Comparison of ENCODE assay signal across 5 fruit fly cellular contexts in genomic region chr3L:1548345-1548970, dm6.
A peak's percentile ranks its signal among the peaks of the same experiment; 100 is the strongest.
TF ChIP-seq lines count a peak whose summit lies in the region.

No protein-coding gene starts in this region.

- TF ChIP-seq CTCF in whole organism, embryonic (GFP tag; optimal IDR thresholded peaks at IDR 0.05; lab: Kevin White, UChicago), result no peak

TF ChIP-seq in whole organism, adult, 20 proteins besides CTCF, POLR2A, EP300 and RAD21 (continues in another document):
- TF ChIP-seq bab1 (GFP tag; optimal IDR thresholded peaks at IDR 0.05; lab: Kevin White, UChicago) (peak; percentile 70), tj (GFP tag; optimal IDR thresholded peaks at IDR 0.05; lab: Kevin White, UChicago) (peak; percentile 47), kay (GFP tag; lab: Kevin White, UChicago; ENCODE audit: borderline replicate concordance) (peak; percentile 97), cic (GFP tag; optimal IDR thresholded peaks at IDR 0.05; lab: Kevin White, UChicago) (peak; percentile 94), cnc (optimal IDR thresholded peaks at IDR 0.05; lab: Kevin White, UChicago) (no peak), Hr96 (GFP tag; optimal IDR thresholded peaks at IDR 0.05; lab: Kevin White, UChicago) (peak; percentile 63), CG7101 (tag; optimal IDR thresholded peaks at IDR 0.05; lab: Kevin White, UChicago) (peak; percentile 75), CG5204 (GFP tag; optimal IDR thresholded peaks at IDR 0.05; lab: Kevin White, UChicago) (peak; percentile 82), Clk (GFP tag; optimal IDR thresholded peaks at IDR 0.05; lab: Kevin White, UChicago) (no peak), ovo (GFP tag; optimal IDR thresholded peaks at IDR 0.05; lab: Kevin White, UChicago) (peak; percentile 6), CG11617 (GFP tag; optimal IDR thresholded peaks at IDR 0.05; lab: Kevin White, UChicago) (peak; percentile 80), Mnt (GFP tag; optimal IDR thresholded peaks at IDR 0.05; lab: Kevin White, UChicago) (peak; percentile 31), CG1620 (GFP tag; optimal IDR thresholded peaks at IDR 0.05; lab: Kevin White, UChicago) (no peak), toe (GFP tag; optimal IDR thresholded peaks at IDR 0.05; lab: Kevin White, UChicago) (peak; percentile 78), CG12768 (GFP tag; optimal IDR thresholded peaks at IDR 0.05; lab: Kevin White, UChicago) (peak; percentile 92), CG7045 (GFP tag; optimal IDR thresholded peaks at IDR 0.05; lab: Kevin White, UChicago) (peak; percentile 76), pad (GFP tag; optimal IDR thresholded peaks at IDR 0.05; lab: Kevin White, UChicago) (peak; percentile 55), CG14711 (tag; optimal IDR thresholded peaks at IDR 0.05; lab: Kevin White, UChicago) (peak; percentile 50)

TF ChIP-seq in whole organism, embryonic, 481 proteins besides CTCF, POLR2A, EP300 and RAD21 (continues in another document):
- no peak for TF ChIP-seq gcm2 (GFP tag; optimal IDR thresholded peaks at IDR 0.05; lab: Kevin White, UChicago)
- peak; percentile 22 for TF ChIP-seq CG2116 (GFP tag; optimal IDR thresholded peaks at IDR 0.05; lab: Kevin White, UChicago)
- TF ChIP-seq CG18476 (GFP tag; optimal IDR thresholded peaks at IDR 0.05; lab: Kevin White, UChicago), result peak; percentile 31
- TF ChIP-seq psq (GFP tag; optimal IDR thresholded peaks at IDR 0.05; lab: Kevin White, UChicago), result no peak
- TF ChIP-seq Ets97D (GFP tag; optimal IDR thresholded peaks at IDR 0.05; lab: Kevin White, UChicago), result no peak
- TF ChIP-seq Blimp-1 (GFP tag; optimal IDR thresholded peaks at IDR 0.05; lab: Kevin White, UChicago), result peak; percentile 27
- TF ChIP-seq kni (GFP tag; optimal IDR thresholded peaks at IDR 0.05; lab: Kevin White, UChicago), result no peak
- TF ChIP-seq Vsx1 (GFP tag; optimal IDR thresholded peaks at IDR 0.05; lab: Kevin White, UChicago), result no peak
- TF ChIP-seq NFAT (GFP tag; IDR thresholded peaks at IDR 0.05; lab: Robert Waterston, UW), result peak; percentile 10; the same call in 1 of the 2 replicates
- no peak for TF ChIP-seq NK7.1 (GFP tag; optimal IDR thresholded peaks at IDR 0.05; lab: Kevin White, UChicago)
- no peak for TF ChIP-seq CG2202 (tag; optimal IDR thresholded peaks at IDR 0.05; lab: Kevin White, UChicago)
- peak; percentile 59; the same call in 1 of the 3 replicates for TF ChIP-seq so (GFP tag; IDR thresholded peaks at IDR 0.05; lab: Robert Waterston, UW)
- peak; percentile 69 for TF ChIP-seq gro (GFP tag; optimal IDR thresholded peaks at IDR 0.05; lab: Kevin White, UChicago)
- no peak for TF ChIP-seq tna (GFP tag; IDR thresholded peaks at IDR 0.05; lab: Robert Waterston, UW; ENCODE audit: partially characterized antibody)
- TF ChIP-seq CrebB (tag; optimal IDR thresholded peaks at IDR 0.05; lab: Kevin White, UChicago), result no peak
- TF ChIP-seq CG10321 (GFP tag; IDR thresholded peaks at IDR 0.05; lab: Robert Waterston, UW), result no peak
- TF ChIP-seq CG18262 (tag; optimal IDR thresholded peaks at IDR 0.05; lab: Kevin White, UChicago), result peak; percentile 53
- TF ChIP-seq CG31441 (GFP tag; IDR thresholded peaks at IDR 0.05; lab: Robert Waterston, UW), result peak; percentile 53
- TF ChIP-seq dan (GFP tag; IDR thresholded peaks at IDR 0.05; lab: Robert Waterston, UW), result no peak

TF ChIP-seq in whole organism, prepupa, 60 proteins besides CTCF, POLR2A, EP300 and RAD21 (continues in another document):
- TF ChIP-seq dsx (GFP tag; optimal IDR thresholded peaks at IDR 0.05; lab: Kevin White, UChicago; ENCODE audit: poor library complexity, severe bottlenecking), result no peak
- no peak for TF ChIP-seq CG16779 (tag; optimal IDR thresholded peaks at IDR 0.05; lab: Kevin White, UChicago)
- peak; percentile 32 for TF ChIP-seq CG8632 (GFP tag; optimal IDR thresholded peaks at IDR 0.05; lab: Kevin White, UChicago)
- no peak for TF ChIP-seq CG6276 (GFP tag; optimal IDR thresholded peaks at IDR 0.05; lab: Kevin White, UChicago)
- no peak for TF ChIP-seq CG11294 (GFP tag; IDR thresholded peaks at IDR 0.05; lab: Robert Waterston, UW)
- TF ChIP-seq CG11902 (GFP tag; optimal IDR thresholded peaks at IDR 0.05; lab: Kevin White, UChicago), result no peak
- peak; percentile 43 for TF ChIP-seq CG34406 (GFP tag; optimal IDR thresholded peaks at IDR 0.05; lab: Kevin White, UChicago)
- TF ChIP-seq topi (GFP tag; optimal IDR thresholded peaks at IDR 0.05; lab: Kevin White, UChicago), result peak; percentile 76
- no peak for TF ChIP-seq CG3919 (GFP tag; optimal IDR thresholded peaks at IDR 0.05; lab: Kevin White, UChicago)
- peak; percentile 67 for TF ChIP-seq cyc (GFP tag; optimal IDR thresholded peaks at IDR 0.05; lab: Kevin White, UChicago)
- TF ChIP-seq CG6854 (GFP tag; optimal IDR thresholded peaks at IDR 0.05; lab: Kevin White, UChicago), result no peak
- TF ChIP-seq Eip93F (GFP tag; optimal IDR thresholded peaks at IDR 0.05; lab: Kevin White, UChicago), result peak; percentile 29
- TF ChIP-seq Sox14 (GFP tag; optimal IDR thresholded peaks at IDR 0.05; lab: Kevin White, UChicago), result peak; percentile 50
- TF ChIP-seq Eip75B (GFP tag; optimal IDR thresholded peaks at IDR 0.05; lab: Kevin White, UChicago), result peak; percentile 43
- TF ChIP-seq CG7368 (GFP tag; optimal IDR thresholded peaks at IDR 0.05; lab: Kevin White, UChicago), result no peak
- TF ChIP-seq achi (GFP tag; optimal IDR thresholded peaks at IDR 0.05; lab: Kevin White, UChicago), result no peak
- TF ChIP-seq CG10631 (GFP tag; optimal IDR thresholded peaks at IDR 0.05; lab: Kevin White, UChicago), result no peak
- no peak for TF ChIP-seq eg (GFP tag; IDR thresholded peaks at IDR 0.05; lab: Robert Waterston, UW)
- TF ChIP-seq Gug (GFP tag; IDR thresholded peaks at IDR 0.05; lab: Robert Waterston, UW), result no peak

TF ChIP-seq in whole organism, pupa, 21 proteins besides CTCF, POLR2A, EP300 and RAD21:
- TF ChIP-seq Pif1A (GFP tag; optimal IDR thresholded peaks at IDR 0.05; lab: Kevin White, UChicago) (no peak), Pif1B (GFP tag; optimal IDR thresholded peaks at IDR 0.05; lab: Kevin White, UChicago) (no peak), CG15710 (tag; optimal IDR thresholded peaks at IDR 0.05; lab: Kevin White, UChicago) (peak; percentile 41), Snoo (tag; optimal IDR thresholded peaks at IDR 0.05; lab: Kevin White, UChicago) (peak; percentile 54), CG13204 (GFP tag; optimal IDR thresholded peaks at IDR 0.05; lab: Kevin White, UChicago) (no peak), rn (GFP tag; IDR thresholded peaks at IDR 0.05; lab: Robert Waterston, UW) (no peak), EcR (GFP tag; optimal IDR thresholded peaks at IDR 0.05; lab: Kevin White, UChicago) (no peak), CG9948 (tag; optimal IDR thresholded peaks at IDR 0.05; lab: Kevin White, UChicago) (peak; percentile 5), CG8159 (tag; optimal IDR thresholded peaks at IDR 0.05; lab: Kevin White, UChicago) (peak; percentile 18), CG8301 (tag; optimal IDR thresholded peaks at IDR 0.05; lab: Kevin White, UChicago) (no peak), CG34367 (tag; optimal IDR thresholded peaks at IDR 0.05; lab: Kevin White, UChicago) (peak; percentile 7)

TF ChIP-seq in whole organism, wandering third instar larva, 38 proteins besides CTCF, POLR2A, EP300 and RAD21:
- peak; percentile 56 for TF ChIP-seq woc (GFP tag; optimal IDR thresholded peaks at IDR 0.05; lab: Kevin White, UChicago)
- no peak for TF ChIP-seq GATAd (GFP tag; optimal IDR thresholded peaks at IDR 0.05; lab: Kevin White, UChicago)
- peak; percentile 82 for TF ChIP-seq br (GFP tag; optimal IDR thresholded peaks at IDR 0.05; lab: Kevin White, UChicago)
- TF ChIP-seq Rel (GFP tag; optimal IDR thresholded peaks at IDR 0.05; lab: Kevin White, UChicago), result no peak
- peak; percentile 51 for TF ChIP-seq Rel (tag; optimal IDR thresholded peaks at IDR 0.05; lab: Kevin White, UChicago)
- no peak for TF ChIP-seq usp (GFP tag; optimal IDR thresholded peaks at IDR 0.05; lab: Kevin White, UChicago)
- no peak for TF ChIP-seq brk (GFP tag; optimal IDR thresholded peaks at IDR 0.05; lab: Kevin White, UChicago)
- TF ChIP-seq jim (GFP tag; optimal IDR thresholded peaks at IDR 0.05; lab: Kevin White, UChicago), result no peak
- TF ChIP-seq OdsH (GFP tag; optimal IDR thresholded peaks at IDR 0.05; lab: Kevin White, UChicago), result peak; percentile 81
- peak; percentile 61 for TF ChIP-seq dmrt93B (GFP tag; optimal IDR thresholded peaks at IDR 0.05; lab: Kevin White, UChicago)
- TF ChIP-seq CG32264 (GFP tag; optimal IDR thresholded peaks at IDR 0.05; lab: Kevin White, UChicago), result peak; percentile 29
- TF ChIP-seq Dfd (GFP tag; optimal IDR thresholded peaks at IDR 0.05; lab: Kevin White, UChicago), result no peak
- peak; percentile 77 for TF ChIP-seq HLH106 (tag; optimal IDR thresholded peaks at IDR 0.05; lab: Kevin White, UChicago)
- peak; percentile 92 for TF ChIP-seq fru (GFP tag; optimal IDR thresholded peaks at IDR 0.05; lab: Kevin White, UChicago)
- peak; percentile 56 for TF ChIP-seq psq (GFP tag; optimal IDR thresholded peaks at IDR 0.05; lab: Kevin White, UChicago)
- TF ChIP-seq CG9705 (GFP tag; optimal IDR thresholded peaks at IDR 0.05; lab: Kevin White, UChicago), result peak; percentile 22
- peak; percentile 80 for TF ChIP-seq ey (GFP tag; optimal IDR thresholded peaks at IDR 0.05; lab: Kevin White, UChicago)
- peak; percentile 0 to 86 for TF ChIP-seq foxo (GFP tag; optimal IDR thresholded peaks at IDR 0.05; lab: Kevin White, UChicago)
- peak; percentile 74 for TF ChIP-seq rgr (GFP tag; optimal IDR thresholded peaks at IDR 0.05; lab: Kevin White, UChicago)
- peak; percentile 80 for TF ChIP-seq h (GFP tag; optimal IDR thresholded peaks at IDR 0.05; lab: Kevin White, UChicago)
- no peak for TF ChIP-seq Hr78 (GFP tag; optimal IDR thresholded peaks at IDR 0.05; lab: Kevin White, UChicago)
- no peak for TF ChIP-seq sage (GFP tag; optimal IDR thresholded peaks at IDR 0.05; lab: Kevin White, UChicago)
- TF ChIP-seq Hnf4 (GFP tag; optimal IDR thresholded peaks at IDR 0.05; lab: Kevin White, UChicago), result peak; percentile 72
- peak; percentile 6 for TF ChIP-seq sv (GFP tag; optimal IDR thresholded peaks at IDR 0.05; lab: Kevin White, UChicago)
- peak; percentile 66 for TF ChIP-seq Jra (GFP tag; optimal IDR thresholded peaks at IDR 0.05; lab: Kevin White, UChicago)
- peak; percentile 75 for TF ChIP-seq Sp1 (GFP tag; optimal IDR thresholded peaks at IDR 0.05; lab: Kevin White, UChicago)
